Worm (Caenorhabditis elegans) whole organism, young adult: ENCODE measurements around the gene swt-5.
A peak's percentile ranks its signal among the peaks of the same experiment; 100 is the strongest.

Source experiments
- B0019.2 ChIP-seq: fragments of 200-800 bp; sonication (Bioruptor generic); conservative IDR thresholded peaks from 2 replicates; pipeline ENCODE4 v1.3.6; 2022; ENCODE audit warnings: missing genetic modification reagents, missing genetic modification characterization, missing compliant biosample characterization
- F23B12.7 ChIP-seq: sonication (generic microtip); optimal IDR thresholded peaks from 2 replicates; lab custom pipeline; 2017; ENCODE audit warnings: missing genetic modification characterization, mild to moderate bottlenecking, missing compliant biosample characterization, antibody characterized with exemption, moderate library complexity; ENCODE audit not compliant: insufficient read depth
- F39B2.1 ChIP-seq: fragments of 200-800 bp; sonication (Bioruptor generic); IDR thresholded peaks from 2 replicates; pipeline ENCODE4 v1.3.6; 2022; ENCODE audit warnings: missing genetic modification reagents, missing genetic modification characterization, missing compliant biosample characterization
- Y53F4B.3 ChIP-seq: fragments of 200-800 bp; sonication (Bioruptor generic); IDR thresholded peaks from 2 replicates; pipeline ENCODE4 v1.3.6; 2022; ENCODE audit warnings: missing genetic modification reagents, missing genetic modification characterization, missing compliant biosample characterization
- Y67H2A.10 ChIP-seq: fragments of 200-800 bp; sonication (Bioruptor generic); conservative IDR thresholded peaks from 2 replicates; pipeline ENCODE4 v1.3.6; 2022; ENCODE audit warnings: missing genetic modification reagents, missing genetic modification characterization, missing compliant biosample characterization
- akir-1 ChIP-seq: fragments of 200-800 bp; sonication (Bioruptor generic); optimal IDR thresholded peaks from 2 replicates; lab custom pipeline; 2018; ENCODE audit warnings: mild to moderate bottlenecking, missing genetic modification characterization, moderate library complexity, missing compliant biosample characterization
- athp-1 ChIP-seq: sonication (generic microtip); optimal IDR thresholded peaks from 2 replicates; lab custom pipeline; 2017; ENCODE audit warnings: mild to moderate bottlenecking, missing genetic modification characterization, missing compliant biosample characterization
- cebp-1 ChIP-seq, 2 experiments: fragments of 200-800 bp in 1 of 2; sonication (Bioruptor generic) in 1 of 2; sonication (generic microtip) in 1 of 2; IDR thresholded peaks in 1 of 2; optimal IDR thresholded peaks in 1 of 2; 2 replicates each; pipeline versions ENCODE4 v1.3.6 to Lab custom; 2017 to 2022; ENCODE audit warnings: missing compliant biosample characterization in 2 of 2, missing genetic modification characterization in 2 of 2, mild to moderate bottlenecking in 1 of 2, missing genetic modification reagents in 1 of 2, moderate library complexity in 1 of 2
- ceh-27 ChIP-seq: fragments of 200-800 bp; sonication (Bioruptor generic); optimal IDR thresholded peaks from 2 replicates; lab custom pipeline; 2018; ENCODE audit warnings: mild to moderate bottlenecking, missing genetic modification characterization, moderate library complexity, missing compliant biosample characterization
- ceh-40 ChIP-seq: fragments of 200-800 bp; sonication (Bioruptor generic); IDR thresholded peaks from 2 replicates; pipeline ENCODE4 v1.3.6; 2022; ENCODE audit warnings: missing genetic modification characterization, missing compliant biosample characterization
- ceh-79 ChIP-seq: sonication (generic microtip); optimal IDR thresholded peaks from 2 replicates; lab custom pipeline; 2017; ENCODE audit warnings: mild to moderate bottlenecking, missing genetic modification characterization, missing compliant biosample characterization
- chd-7 ChIP-seq: sonication (generic microtip); optimal IDR thresholded peaks from 2 replicates; lab custom pipeline; 2016; ENCODE audit warnings: mild to moderate bottlenecking, missing genetic modification characterization, moderate library complexity, missing compliant biosample characterization
- efl-1 ChIP-seq: fragments of 150-350 bp; optimal IDR thresholded peaks from 2 replicates; lab custom pipeline; 2014; ENCODE audit warnings: missing biosample characterization, missing genetic modification reagents, missing genetic modification characterization
- egl-44 ChIP-seq: fragments of 200-800 bp; sonication (Bioruptor generic); IDR thresholded peaks from 2 replicates; pipeline ENCODE4 v1.3.6; 2022; ENCODE audit warnings: missing genetic modification reagents, missing genetic modification characterization, missing compliant biosample characterization
- ets-4 ChIP-seq: fragments of 200-800 bp; sonication (Bioruptor generic); optimal IDR thresholded peaks from 2 replicates; lab custom pipeline; 2018; ENCODE audit warnings: mild to moderate bottlenecking, missing genetic modification characterization, missing compliant biosample characterization
- fkh-3 ChIP-seq: sonication (generic microtip); optimal IDR thresholded peaks from 2 replicates; lab custom pipeline; 2016; ENCODE audit warnings: mild to moderate bottlenecking, missing genetic modification characterization, missing compliant biosample characterization
- him-1 ChIP-seq: sonication (generic microtip); optimal IDR thresholded peaks from 2 replicates; lab custom pipeline; 2016; ENCODE audit warnings: missing genotype, missing genetic modification reagents, missing genetic modification characterization, missing compliant biosample characterization
- hlh-12 ChIP-seq: sonication (generic microtip); optimal IDR thresholded peaks from 2 replicates; lab custom pipeline; 2016; ENCODE audit warnings: missing genetic modification characterization, missing compliant biosample characterization
- hmg-1.2 ChIP-seq: fragments of 200-800 bp; sonication (Bioruptor generic); IDR thresholded peaks from 2 replicates; pipeline ENCODE4 v1.3.6; 2022; ENCODE audit warnings: missing genetic modification reagents, missing genetic modification characterization, missing compliant biosample characterization
- hrde-1 ChIP-seq: sonication (generic microtip); optimal IDR thresholded peaks from 2 replicates; lab custom pipeline; 2016; ENCODE audit warnings: missing genetic modification characterization, mild to moderate bottlenecking, missing compliant biosample characterization, moderate library complexity, missing genotype, missing genetic modification reagents, borderline replicate concordance
- hsf-1 ChIP-seq: fragments of 200-800 bp; sonication (Bioruptor generic); IDR thresholded peaks from 2 replicates; pipeline ENCODE4 v1.3.6; 2022; ENCODE audit warnings: missing genetic modification reagents, missing genetic modification characterization, missing compliant biosample characterization
- let-526 ChIP-seq: fragments of 200-800 bp; sonication (Bioruptor generic); IDR thresholded peaks from 2 replicates; pipeline ENCODE4 v1.3.6; 2022; ENCODE audit warnings: missing genetic modification reagents, missing genetic modification characterization, missing compliant biosample characterization
- lin-40 ChIP-seq: sonication (generic microtip); optimal IDR thresholded peaks from 2 replicates; lab custom pipeline; 2016; ENCODE audit warnings: missing genetic modification characterization, mild to moderate bottlenecking, missing compliant biosample characterization, missing genotype, missing genetic modification reagents
- lin-54 ChIP-seq: fragments of 200-800 bp; sonication (Bioruptor generic); optimal IDR thresholded peaks from 2 replicates; lab custom pipeline; 2018; ENCODE audit warnings: mild to moderate bottlenecking, missing genetic modification characterization, missing compliant biosample characterization
- lsl-1 ChIP-seq: fragments of 200-800 bp; sonication (Bioruptor generic); optimal IDR thresholded peaks from 2 replicates; lab custom pipeline; 2018; ENCODE audit warnings: mild to moderate bottlenecking, missing genetic modification characterization, moderate library complexity, missing compliant biosample characterization
- madf-10 ChIP-seq: sonication (generic microtip); optimal IDR thresholded peaks from 2 replicates; lab custom pipeline; 2016; ENCODE audit warnings: mild to moderate bottlenecking, missing genetic modification characterization, missing compliant biosample characterization
- madf-8 ChIP-seq: fragments of 200-800 bp; sonication (Bioruptor generic); conservative IDR thresholded peaks from 2 replicates; pipeline ENCODE4 v1.3.6; 2022; ENCODE audit warnings: missing genetic modification reagents, missing genetic modification characterization, missing compliant biosample characterization
- mes-4 ChIP-seq: sonication (generic microtip); optimal IDR thresholded peaks from 2 replicates; lab custom pipeline; 2016; ENCODE audit warnings: missing genotype, missing genetic modification characterization, missing compliant biosample characterization
- nfya-2 ChIP-seq: fragments of 200-800 bp; sonication (Bioruptor generic); IDR thresholded peaks from 2 replicates; pipeline ENCODE4 v1.3.6; 2022; ENCODE audit warnings: missing genetic modification reagents, missing genetic modification characterization, missing compliant biosample characterization
- nhr-120 ChIP-seq: fragments of 200-800 bp; sonication (Bioruptor generic); IDR thresholded peaks from 2 replicates; pipeline ENCODE4 v1.3.6; 2022; ENCODE audit warnings: missing genetic modification characterization, missing compliant biosample characterization
- nhr-179 ChIP-seq: sonication (generic microtip); optimal IDR thresholded peaks from 2 replicates; lab custom pipeline; 2016; ENCODE audit warnings: mild to moderate bottlenecking, missing genetic modification characterization, missing compliant biosample characterization
- nhr-27 ChIP-seq: fragments of 200-800 bp; sonication (Bioruptor generic); optimal IDR thresholded peaks from 2 replicates; lab custom pipeline; 2018; ENCODE audit warnings: mild to moderate bottlenecking, missing genetic modification characterization, moderate library complexity, missing compliant biosample characterization
- nhr-80 ChIP-seq: sonication (generic microtip); optimal IDR thresholded peaks from 2 replicates; lab custom pipeline; 2016; ENCODE audit warnings: missing genetic modification characterization, missing compliant biosample characterization
- rcor-1 ChIP-seq: fragments of 200-800 bp; sonication (Bioruptor generic); IDR thresholded peaks from 2 replicates; pipeline ENCODE4 v1.3.6; 2022; ENCODE audit warnings: missing genetic modification reagents, missing genetic modification characterization, missing compliant biosample characterization
- snpc-1.1 ChIP-seq: sonication (generic microtip); optimal IDR thresholded peaks from 2 replicates; lab custom pipeline; 2017; ENCODE audit warnings: missing genetic modification characterization, mild to moderate bottlenecking, missing compliant biosample characterization, antibody characterized with exemption, moderate library complexity, missing genotype, missing genetic modification reagents; ENCODE audit not compliant: insufficient read depth
- sptf-2 ChIP-seq: fragments of 200-800 bp; sonication (Bioruptor generic); optimal IDR thresholded peaks from 2 replicates; lab custom pipeline; 2018; ENCODE audit warnings: mild to moderate bottlenecking, missing genetic modification characterization, missing compliant biosample characterization
- tbx-9 ChIP-seq: sonication (generic microtip); optimal IDR thresholded peaks from 2 replicates; lab custom pipeline; 2016; ENCODE audit warnings: borderline replicate concordance, missing genetic modification characterization, inconsistent platforms, missing compliant biosample characterization
- tlf-1 ChIP-seq: fragments of 200-800 bp; sonication (Bioruptor generic); optimal IDR thresholded peaks from 2 replicates; lab custom pipeline; 2018; ENCODE audit warnings: mild to moderate bottlenecking, missing genetic modification characterization, missing compliant biosample characterization
- unc-130 ChIP-seq: sonication (generic microtip); optimal IDR thresholded peaks from 2 replicates; lab custom pipeline; 2016; ENCODE audit warnings: missing genetic modification reagents, missing genetic modification characterization, missing compliant biosample characterization
- zfh-2 ChIP-seq: fragments of 200-800 bp; sonication (Bioruptor generic); conservative IDR thresholded peaks from 2 replicates; pipeline ENCODE4 v1.3.6; 2022; ENCODE audit warnings: missing genetic modification reagents, missing genetic modification characterization, missing compliant biosample characterization
- ztf-22 ChIP-seq: fragments of 200-800 bp; sonication (Bioruptor generic); optimal IDR thresholded peaks from 2 replicates; lab custom pipeline; 2018; ENCODE audit warnings: mild to moderate bottlenecking, missing genetic modification characterization, moderate library complexity, missing compliant biosample characterization
- ztf-26 ChIP-seq: sonication (generic microtip); optimal IDR thresholded peaks from 2 replicates; lab custom pipeline; 2017; ENCODE audit warnings: missing genetic modification characterization, missing compliant biosample characterization
- ztf-3 ChIP-seq: fragments of 200-800 bp; sonication (Bioruptor generic); optimal IDR thresholded peaks from 2 replicates; lab custom pipeline; 2018; ENCODE audit warnings: mild to moderate bottlenecking, missing genetic modification characterization, missing compliant biosample characterization

swt-5 gene

DNA sequence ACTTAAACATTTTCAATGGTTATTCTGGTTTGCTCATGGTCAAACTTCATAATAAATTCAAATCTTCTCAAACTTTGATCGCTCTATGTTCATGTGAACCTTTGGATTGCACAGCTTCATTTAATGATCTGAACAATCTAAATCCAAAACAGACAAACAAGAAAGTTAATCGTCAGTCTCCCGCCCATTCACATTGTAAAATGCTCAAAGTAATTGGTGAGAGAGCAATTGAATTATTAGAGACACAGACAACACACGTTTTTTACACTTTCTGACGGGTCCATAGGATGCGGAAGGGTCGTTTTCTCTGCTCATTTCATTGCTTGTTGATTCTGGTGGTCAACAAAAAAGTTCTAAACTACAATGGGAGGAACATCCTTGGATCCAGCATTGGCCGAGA is 4.5 kb upstream of the swt-5 start, which contains the start of gene gsnl-1:
Gene gsnl-1, plus strand, starts transcription at position 301 of the 400 bp plus-strand sequence.
- TF ChIP-seq F23B12.7 (tag; lab: Kevin White, UChicago) = no peak
- no peak for TF ChIP-seq athp-1
- TF ChIP-seq unc-130 (GFP tag; lab: Kevin White, UChicago) = no peak
- no peak for TF ChIP-seq nhr-120
- TF ChIP-seq let-526 = no peak
- no peak for TF ChIP-seq madf-10 (tag; lab: Kevin White, UChicago)
- no peak for TF ChIP-seq hrde-1 (tag; lab: Kevin White, UChicago)
- no peak for TF ChIP-seq Y67H2A.10
- TF ChIP-seq nhr-80 (tag; lab: Kevin White, UChicago) = no peak
- no peak for TF ChIP-seq nhr-27 (tag; lab: Kevin White, UChicago)
- no peak for TF ChIP-seq zfh-2 (GFP tag; lab: Robert Waterston, UW)
- no peak for TF ChIP-seq ceh-40 (GFP tag; lab: Robert Waterston, UW)
- no peak for TF ChIP-seq hsf-1 (GFP tag; lab: Robert Waterston, UW)
- TF ChIP-seq sptf-2 = no peak
- TF ChIP-seq lsl-1 (GFP tag; lab: Kevin White, UChicago) = no peak

DNA sequence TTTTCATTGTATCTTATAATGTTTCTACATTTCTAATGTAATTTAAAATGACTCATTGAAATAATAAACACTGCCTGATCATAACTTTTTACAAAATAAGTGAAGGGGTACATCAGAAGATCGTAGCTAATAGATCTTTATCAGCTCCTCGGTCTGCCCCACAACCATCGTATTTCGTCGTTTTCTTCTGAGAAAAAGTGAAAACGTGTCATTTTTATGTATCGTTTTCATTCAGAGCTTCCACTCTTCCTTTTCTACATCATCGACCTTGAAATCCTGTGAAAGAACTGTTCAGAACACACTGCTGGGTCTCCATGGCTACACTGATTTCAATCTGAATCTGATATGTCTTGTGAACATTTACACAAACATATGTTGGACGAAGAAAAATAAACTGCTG is 1.9 kb upstream of the swt-5 start:
- no peak for TF ChIP-seq madf-8 (GFP tag; lab: Robert Waterston, UW)
- TF ChIP-seq tbx-9 (tag; lab: Kevin White, UChicago) = no peak

DNA sequence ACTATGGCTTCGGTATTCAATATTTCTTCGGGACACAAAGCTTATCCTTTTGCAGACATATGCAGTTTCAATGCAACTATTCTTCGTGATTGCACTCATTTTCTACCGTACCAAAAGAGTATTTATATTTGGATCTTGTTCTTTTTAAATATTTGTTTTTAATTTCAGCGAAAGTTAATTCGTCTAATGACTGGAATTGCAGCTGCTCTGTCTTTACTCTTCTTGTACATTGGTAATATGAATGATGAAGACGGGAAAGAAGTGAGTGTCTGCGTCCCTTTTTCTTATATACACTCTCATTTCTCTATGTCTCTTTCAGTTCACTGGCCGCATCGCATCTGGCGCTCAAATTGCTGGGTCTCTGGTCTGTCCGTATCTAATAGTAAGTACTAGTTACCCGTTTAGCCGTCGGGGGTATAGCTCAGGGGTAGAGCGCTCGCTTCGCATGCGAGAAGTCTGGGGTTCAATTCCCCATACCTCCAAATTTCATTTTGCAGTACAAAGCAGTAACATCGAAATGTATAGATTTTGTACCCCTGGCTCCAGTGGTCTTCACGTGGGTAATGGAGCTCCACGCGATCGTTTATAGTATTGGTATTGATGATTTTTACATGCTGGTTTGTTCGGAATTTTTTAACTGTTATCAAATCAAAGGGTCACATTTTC is 2.1 kb downstream of the swt-5 start:
- peak; percentile 65 for TF ChIP-seq ceh-27 (GFP tag; lab: Kevin White, UChicago)
- no peak for TF ChIP-seq B0019.2 (GFP tag; lab: Robert Waterston, UW)
- TF ChIP-seq hlh-12 (tag; lab: Kevin White, UChicago) = no peak
- TF ChIP-seq fkh-3 (tag; lab: Kevin White, UChicago) = peak; percentile 66
- no peak for TF ChIP-seq lin-40 (tag; lab: Kevin White, UChicago)
- peak; percentile 88 for TF ChIP-seq him-1 (tag; lab: Kevin White, UChicago)
- no peak for TF ChIP-seq Y67H2A.10
- no peak for TF ChIP-seq akir-1 (GFP tag; lab: Kevin White, UChicago)
- TF ChIP-seq nhr-179 (tag; lab: Kevin White, UChicago) = no peak
- no peak for TF ChIP-seq F39B2.1
- no peak for TF ChIP-seq nfya-2
- TF ChIP-seq ztf-26 (tag; lab: Kevin White, UChicago) = peak; percentile 70
- peak; percentile 78 for TF ChIP-seq rcor-1
- peak; percentile 90 for TF ChIP-seq egl-44 (GFP tag; lab: Robert Waterston, UW)
- peak; percentile 92; the same call in 1 of the 2 replicates for TF ChIP-seq nhr-120
- peak; percentile 41 for TF ChIP-seq madf-10 (tag; lab: Kevin White, UChicago)
- no peak for TF ChIP-seq zfh-2 (GFP tag; lab: Robert Waterston, UW)
- TF ChIP-seq hmg-1.2 (GFP tag; lab: Robert Waterston, UW) = peak; percentile 91
- peak; percentile 36 for TF ChIP-seq ztf-3 (GFP tag; lab: Kevin White, UChicago)
- TF ChIP-seq Y53F4B.3 (GFP tag; lab: Robert Waterston, UW) = no peak
- peak; percentile 35 for TF ChIP-seq ets-4
- no peak for TF ChIP-seq efl-1 (GFP tag; lab: Kevin White, UChicago)
- peak; percentile 55 for TF ChIP-seq ceh-79
- TF ChIP-seq ztf-22 (GFP tag; lab: Kevin White, UChicago) = no peak
- TF ChIP-seq nhr-27 (tag; lab: Kevin White, UChicago) = peak; percentile 52
- no peak for TF ChIP-seq cebp-1 (GFP tag; IDR thresholded peaks at IDR 0.05; lab: Robert Waterston, UW)
- TF ChIP-seq cebp-1 (tag; optimal IDR thresholded peaks at IDR 0.05; lab: Kevin White, UChicago) = no peak
- TF ChIP-seq chd-7 (tag; lab: Kevin White, UChicago) = peak; percentile 79
- TF ChIP-seq lin-54 (GFP tag; lab: Kevin White, UChicago) = no peak
- TF ChIP-seq tlf-1 (GFP tag; lab: Kevin White, UChicago) = no peak
- no peak for TF ChIP-seq tbx-9 (tag; lab: Kevin White, UChicago)
- TF ChIP-seq sptf-2 = peak; percentile 47
- TF ChIP-seq snpc-1.1 = peak; percentile 88
- TF ChIP-seq mes-4 (tag; lab: Kevin White, UChicago) = peak; percentile 47
